Fruit fly (Drosophila melanogaster): Measurements from ENCODE around the gene lili.

Gene lili

DNA sequence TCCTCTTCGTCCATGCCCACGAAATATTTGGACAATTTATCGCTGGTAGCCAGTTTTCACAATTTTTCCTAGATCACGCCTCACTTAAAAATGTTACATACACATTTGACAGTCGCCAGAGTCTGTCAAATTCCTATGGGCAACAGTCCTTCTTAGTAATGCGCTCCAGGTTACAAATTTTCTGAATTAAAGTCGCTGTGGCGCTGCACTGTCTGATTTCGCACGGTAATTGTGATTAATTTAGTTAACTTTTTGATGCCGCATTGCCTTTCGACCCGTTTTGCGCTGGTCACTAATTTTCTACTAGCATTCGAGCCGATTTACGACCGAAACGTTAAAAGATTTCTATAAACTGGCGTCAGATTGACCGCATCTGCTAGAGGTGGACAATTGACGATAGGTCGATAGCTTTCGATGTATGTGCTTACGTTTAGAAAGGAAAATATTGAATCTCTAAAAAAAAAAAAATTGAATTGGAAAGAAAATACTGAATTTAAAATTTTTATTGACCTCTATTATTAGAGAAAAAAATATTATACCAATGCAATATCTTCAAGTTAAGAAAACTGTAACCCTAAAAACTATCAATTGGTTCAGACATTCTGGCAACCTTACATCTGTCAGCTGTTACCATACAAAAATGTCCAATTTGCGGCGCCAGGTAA, at the start of gene lili, which contains the start of gene CG34150:
Gene lili (minus strand): TSS at position 376 of the 665 bp plus-strand sequence.
Gene CG34150 (plus strand): TSS at position 626 of the 665 bp plus-strand sequence.
- peak; percentile 57 for TF ChIP-seq noc (tag; optimal IDR thresholded peaks at IDR 0.05)

DNA sequence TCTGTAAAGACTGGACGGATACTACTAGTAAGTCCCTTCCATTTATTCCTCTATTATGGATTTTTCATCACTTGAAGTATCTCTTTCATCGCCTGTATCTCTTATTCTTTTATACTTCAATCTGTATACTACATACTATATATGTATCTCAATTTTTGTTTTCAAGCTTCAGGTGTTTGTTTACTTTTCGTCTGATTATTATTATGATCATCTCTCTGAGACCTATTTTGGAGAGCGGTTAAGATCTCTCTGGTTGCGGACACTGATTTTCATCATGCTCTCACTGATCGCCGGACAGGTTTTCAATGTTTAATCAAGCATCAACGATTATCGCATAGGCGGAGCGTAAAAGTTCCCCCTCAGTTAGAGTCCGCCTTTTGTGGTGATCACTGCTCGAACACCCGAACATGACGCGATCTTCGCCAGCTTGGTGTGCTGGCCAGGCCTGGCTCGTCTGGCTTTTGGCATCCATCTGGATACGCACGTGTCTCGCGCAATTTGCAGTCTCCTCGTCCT, 48.8 kb upstream of the lili start, which contains the start of gene CG7016:
Gene CG7016 (plus strand): TSS at position 358 of the 516 bp plus-strand sequence.
- TF ChIP-seq noc (tag; optimal IDR thresholded peaks at IDR 0.05) = no peak

DNA sequence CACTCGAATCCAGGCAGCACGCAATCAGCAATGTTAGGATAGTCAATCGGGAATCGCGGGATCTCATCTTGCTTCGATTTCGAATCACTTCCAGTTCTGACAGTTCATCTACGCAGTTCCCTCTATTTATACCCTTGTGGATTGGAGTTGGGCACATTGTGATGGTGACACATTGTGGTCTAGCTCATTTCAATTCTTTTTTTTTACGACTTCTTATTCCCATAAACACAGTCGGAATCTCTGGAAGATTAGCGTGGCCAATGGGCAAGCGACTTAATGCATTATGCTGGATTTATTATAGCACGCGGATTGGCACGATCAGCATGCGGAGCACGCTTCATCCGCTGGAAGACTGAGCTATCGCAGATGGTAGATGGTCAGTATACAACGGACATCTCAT, 48.3 kb upstream of the lili start, which contains the start of gene CG13640:
Gene CG13640 (minus strand): TSS at position 101 of the 400 bp plus-strand sequence.
- no peak for TF ChIP-seq noc (tag; optimal IDR thresholded peaks at IDR 0.05)

DNA sequence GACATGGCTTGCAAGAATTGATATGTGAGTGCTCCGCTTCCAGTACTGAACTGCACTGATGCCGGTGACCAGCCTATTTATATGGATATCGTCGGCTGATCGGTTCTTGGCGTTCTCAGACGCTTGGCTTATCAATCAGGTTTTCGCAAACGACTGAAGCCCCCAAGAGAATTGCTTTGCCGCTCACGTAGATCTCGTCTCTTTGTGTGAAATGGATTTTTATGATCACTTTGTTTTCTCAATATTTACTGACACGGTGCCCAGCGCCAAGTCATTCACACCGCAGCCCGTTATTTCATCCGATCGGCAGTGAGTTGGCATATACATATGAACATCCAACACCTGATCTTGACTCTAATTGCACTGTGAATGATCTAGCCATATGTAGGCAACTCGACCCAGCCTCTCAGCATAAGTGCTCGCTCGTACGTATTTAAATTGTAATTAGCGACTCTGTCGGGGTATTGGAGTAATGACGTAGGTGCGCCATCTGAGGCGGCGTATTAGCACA, 46.6 kb upstream of the lili start, which contains the start of gene CG13639:
Gene CG13639 (minus strand): TSS at position 51 of the 511 bp plus-strand sequence.
- TF ChIP-seq noc (tag; optimal IDR thresholded peaks at IDR 0.05) = no peak

DNA sequence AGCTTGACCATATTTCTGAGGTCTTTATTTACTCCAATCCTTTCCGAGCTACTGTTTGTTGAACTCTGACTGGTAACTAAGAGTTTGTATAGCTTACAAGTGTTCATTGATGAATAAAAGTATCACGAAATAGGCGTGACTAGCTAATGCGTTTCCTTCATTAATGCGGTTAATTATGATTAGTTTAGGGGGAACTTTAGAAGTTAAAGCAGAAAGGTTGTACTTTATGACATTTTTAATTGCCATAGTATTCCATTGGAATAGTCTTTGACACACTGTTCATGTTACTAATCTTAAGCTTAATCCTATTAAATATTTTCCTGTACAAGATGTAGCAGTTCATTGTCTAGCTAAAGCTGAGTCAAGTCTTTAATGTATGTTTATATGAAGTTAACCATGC, 45.9 kb upstream of the lili start, which contains the start of gene ppk22:
Gene ppk22 (minus strand): TSS at position 101 of the 400 bp plus-strand sequence.
- TF ChIP-seq noc (tag; optimal IDR thresholded peaks at IDR 0.05) = no peak

DNA sequence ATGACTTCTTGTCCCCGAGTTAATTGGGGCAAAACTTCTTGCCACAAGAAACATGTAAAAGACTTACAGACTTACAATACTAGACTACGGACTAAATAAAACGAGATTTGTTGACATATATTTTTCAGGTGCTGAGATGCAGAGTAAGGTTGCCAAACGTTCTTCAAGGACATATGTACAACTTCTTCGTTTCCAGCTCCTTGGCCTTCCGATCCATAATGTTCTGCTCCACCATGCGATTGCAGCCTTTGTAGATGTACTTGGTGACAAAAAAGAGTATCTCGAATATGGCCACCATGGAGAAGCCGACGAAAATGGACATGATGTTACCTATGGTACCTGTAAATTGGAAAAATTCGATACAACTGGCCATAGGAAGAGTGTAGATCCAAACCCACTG, 43.6 kb upstream of the lili start, which contains the start of gene CAH4:
Gene CAH4 (minus strand): TSS at position 101 of the 400 bp plus-strand sequence.
- no peak for TF ChIP-seq noc (tag; optimal IDR thresholded peaks at IDR 0.05)

DNA sequence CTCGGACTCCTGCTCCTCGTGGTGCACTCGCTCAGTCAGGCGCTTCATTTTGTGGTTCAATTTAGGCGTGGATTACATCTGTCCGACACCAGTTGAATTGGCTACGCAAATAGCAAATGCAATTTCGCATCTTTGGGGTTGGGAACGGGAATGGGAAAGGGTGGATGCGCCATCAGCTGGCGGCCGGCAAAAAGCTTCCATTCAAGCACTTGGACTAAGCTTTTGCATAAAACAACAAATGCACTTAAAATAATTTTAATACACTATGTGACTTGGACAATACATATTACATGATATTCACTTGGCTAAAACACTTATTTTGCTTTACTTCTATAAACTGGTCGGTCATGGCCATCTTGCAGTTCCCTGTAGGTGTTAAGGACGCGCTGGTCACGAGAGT, 42.3 kb upstream of the lili start, which contains the start of gene HDAC11:
Gene HDAC11 (minus strand): TSS at position 101 of the 400 bp plus-strand sequence.
- no peak for TF ChIP-seq noc (tag; optimal IDR thresholded peaks at IDR 0.05)

DNA sequence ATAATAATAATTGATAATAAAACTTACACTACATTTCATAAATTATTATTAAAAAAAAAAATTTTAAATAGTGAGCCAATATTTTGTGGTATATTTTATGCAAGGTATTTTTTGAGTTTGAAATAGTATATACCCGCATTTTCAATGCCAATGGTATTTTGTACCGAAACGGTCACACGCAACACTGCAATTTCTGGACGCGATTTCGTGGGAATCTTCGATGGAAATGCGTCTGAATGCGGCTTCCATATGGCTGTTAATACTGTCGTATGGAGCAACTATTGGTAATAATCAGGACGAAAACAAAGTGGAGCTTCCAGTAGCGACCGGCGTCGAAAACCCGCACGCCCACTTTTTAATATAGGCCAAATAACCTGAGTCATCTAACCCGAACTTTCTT, 37.6 kb upstream of the lili start, which contains the start of gene Nct:
Gene Nct (plus strand): TSS at position 173 of the 400 bp plus-strand sequence.
- no peak for TF ChIP-seq noc (tag; optimal IDR thresholded peaks at IDR 0.05)

DNA sequence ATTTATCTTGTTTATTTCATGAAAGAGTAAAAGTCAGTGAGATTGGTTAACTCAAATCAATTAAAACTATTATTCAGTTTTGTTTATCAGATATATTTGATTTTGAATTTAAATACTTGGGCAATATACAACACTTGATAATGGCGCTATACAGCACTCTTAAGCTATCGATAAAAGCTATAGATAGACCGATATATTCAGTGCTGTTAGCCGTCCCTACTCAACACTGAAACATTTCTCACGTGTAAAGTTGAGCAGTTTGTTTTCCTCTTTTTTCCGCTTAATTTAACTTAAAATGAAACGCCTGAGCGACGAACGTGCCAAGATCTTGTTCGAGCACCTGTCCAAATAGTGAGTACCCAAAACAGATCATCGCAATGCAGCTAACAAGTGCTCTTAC, 36.6 kb upstream of the lili start, which contains the start of gene CG7006:
Gene CG7006 (plus strand): TSS at position 208 of the 400 bp plus-strand sequence.
- no peak for TF ChIP-seq noc (tag; optimal IDR thresholded peaks at IDR 0.05)

DNA sequence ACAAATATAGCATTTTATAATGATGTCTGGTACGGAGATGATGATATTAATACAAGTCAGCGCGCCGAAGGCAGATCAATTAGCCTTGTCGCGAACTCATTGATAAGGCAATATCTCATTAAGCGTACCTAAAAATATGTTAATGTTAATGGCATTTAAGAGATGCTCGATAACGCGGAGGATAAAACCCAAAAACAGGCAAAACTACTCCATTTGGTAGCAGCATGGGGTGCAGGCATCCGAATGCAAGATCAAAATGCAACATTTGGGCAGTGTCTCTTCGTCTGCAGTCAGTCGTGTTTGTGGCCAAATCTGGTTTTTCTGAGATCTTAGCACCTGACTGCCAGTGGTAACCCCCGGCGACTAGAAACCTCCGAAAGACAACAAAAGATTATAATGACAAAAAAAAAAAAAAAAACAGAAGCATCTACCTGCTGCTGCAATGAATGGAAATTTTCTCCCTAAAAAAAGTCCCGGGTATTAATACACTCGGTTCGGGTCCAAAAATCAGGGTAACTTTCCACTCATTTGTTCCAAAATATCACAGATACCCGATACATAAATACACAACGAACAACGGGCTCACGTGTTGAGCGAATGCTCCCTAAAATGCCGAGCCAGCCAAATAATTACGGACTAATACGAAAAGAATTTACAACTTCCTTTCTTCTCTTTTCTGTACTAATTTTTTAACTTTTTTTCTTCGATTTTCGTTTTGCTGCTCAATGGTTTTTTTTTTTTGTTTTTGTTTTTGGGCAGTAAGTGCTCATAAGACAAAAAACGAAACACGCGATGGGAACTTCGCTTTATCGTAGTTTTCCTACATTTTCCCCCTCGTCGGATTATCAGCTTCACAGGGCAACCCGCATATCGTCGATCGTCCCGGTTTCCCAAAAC, 32.4 kb upstream of the lili start:
- no peak for TF ChIP-seq noc (tag; optimal IDR thresholded peaks at IDR 0.05)

DNA sequence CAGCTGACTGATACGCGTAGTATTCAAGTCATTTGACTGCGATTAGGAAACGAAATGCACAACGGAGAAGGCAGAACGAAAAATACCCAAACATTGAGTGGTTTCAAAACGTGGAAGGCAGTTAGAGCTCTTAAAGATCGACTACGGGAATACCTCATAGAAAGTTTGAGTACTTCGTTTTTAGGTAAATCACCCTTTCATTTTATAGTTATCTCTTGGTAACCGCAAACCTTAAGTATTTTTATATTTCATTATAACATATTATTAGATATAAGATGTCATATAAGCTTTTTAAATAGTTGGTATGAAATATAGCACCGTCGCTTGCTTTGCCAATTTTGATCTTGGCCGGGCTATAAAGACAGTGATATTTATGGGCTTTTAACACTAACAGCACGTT, 31.3 kb upstream of the lili start:
- TF ChIP-seq noc (tag; optimal IDR thresholded peaks at IDR 0.05) = peak; percentile 56

DNA sequence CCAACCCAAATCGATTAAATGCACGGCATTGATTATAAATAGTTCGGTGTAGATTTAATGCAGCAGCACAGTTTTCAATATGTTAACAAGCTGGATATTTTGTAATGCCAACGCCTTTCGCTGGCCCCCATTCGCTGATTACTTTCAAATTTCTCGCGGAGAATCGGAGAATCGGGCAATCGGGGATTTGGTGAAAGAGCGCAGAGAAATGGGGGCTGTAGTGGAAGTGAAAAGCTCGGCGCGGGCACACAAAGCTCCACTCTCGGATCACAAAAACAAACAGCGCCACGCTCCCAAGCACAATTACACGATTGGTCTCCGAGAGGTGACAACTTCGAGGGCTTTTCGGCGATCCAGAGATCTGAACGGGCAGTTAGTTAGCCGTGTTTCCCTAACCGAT, 27.8 kb upstream of the lili start, which contains the start of gene Esp:
Gene Esp (plus strand): TSS at position 301 of the 400 bp plus-strand sequence.
- TF ChIP-seq noc (tag; optimal IDR thresholded peaks at IDR 0.05) = no peak

DNA sequence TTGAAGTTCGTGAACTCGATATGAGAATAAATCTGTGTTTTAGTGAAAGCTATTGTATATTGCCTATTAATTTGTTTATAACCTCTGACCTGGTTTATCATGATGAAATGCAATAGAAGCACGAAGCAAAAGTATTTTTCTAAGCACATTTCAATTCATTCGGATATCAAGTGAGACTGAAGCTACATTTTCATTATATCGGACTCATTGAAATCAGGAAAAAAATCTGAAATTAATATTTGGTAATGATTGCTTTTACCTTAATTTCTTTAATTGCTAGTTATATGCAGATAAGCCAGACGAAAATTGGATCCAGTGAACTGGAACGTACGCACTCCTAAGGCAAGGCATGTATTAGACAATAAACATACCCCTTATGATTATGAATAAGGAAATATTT, 27.3 kb upstream of the lili start, which contains the start of gene CG33658:
Gene CG33658 (minus strand): TSS at position 101 of the 400 bp plus-strand sequence.
- TF ChIP-seq noc (tag; optimal IDR thresholded peaks at IDR 0.05) = no peak

DNA sequence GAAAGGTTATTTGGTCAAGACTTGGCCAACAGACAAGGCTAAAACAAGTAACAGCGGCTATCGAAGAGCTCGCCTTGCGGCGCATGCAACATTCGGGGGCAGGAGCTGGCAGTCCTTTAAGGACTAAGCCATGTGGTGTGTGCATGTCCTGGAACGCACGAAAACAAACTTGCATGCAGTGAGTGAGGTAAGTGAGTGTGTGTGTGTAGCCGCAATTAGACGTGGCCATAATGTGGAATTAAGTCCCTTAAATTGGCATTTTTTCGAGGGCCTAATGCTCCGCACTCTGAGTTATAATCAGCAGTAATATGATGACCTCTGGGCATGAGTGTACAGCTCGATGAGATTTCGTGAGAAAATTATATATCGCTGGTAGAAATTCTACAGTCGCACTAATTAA, 19.8 kb upstream of the lili start, which contains the start of gene sosie:
Gene sosie (plus strand): TSS at position 301 of the 400 bp plus-strand sequence.
- TF ChIP-seq noc (tag; optimal IDR thresholded peaks at IDR 0.05) = no peak

DNA sequence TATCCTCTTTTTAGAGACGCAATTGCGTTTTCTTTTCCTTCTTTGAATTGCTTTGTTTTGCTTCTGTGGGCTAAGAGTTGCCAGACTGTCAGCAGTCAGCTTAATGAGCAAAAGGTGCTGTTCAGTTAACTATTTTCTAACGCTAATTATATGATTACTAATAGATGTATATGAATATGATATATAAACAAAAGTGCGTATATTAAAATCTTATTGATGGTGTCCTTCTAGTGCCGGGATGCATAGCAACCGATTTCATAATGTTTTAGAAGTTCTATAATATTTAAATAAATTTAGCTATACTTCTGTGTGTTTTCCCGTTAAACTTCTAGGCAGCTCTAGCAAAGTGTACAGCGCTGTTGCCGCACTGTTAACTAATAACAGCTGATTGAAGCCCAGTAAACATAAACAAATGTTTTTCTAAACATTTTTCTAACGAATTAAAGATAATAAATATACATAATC, 16.1 kb upstream of the lili start, which contains the start of the genes Kaz and CG43273:
Gene Kaz (minus strand): TSS at position 73 of the 465 bp plus-strand sequence.
Gene CG43273 (plus strand): TSS at position 415 of the 465 bp plus-strand sequence.
- no peak for TF ChIP-seq noc (tag; optimal IDR thresholded peaks at IDR 0.05)
